Worm (Caenorhabditis elegans) whole organism, L1 larva: ENCODE results near the gene vps-22.
A peak's percentile ranks its signal among the peaks of the same experiment; 100 is the strongest.

Experiments
- C04F5.9 ChIP-seq: sonication (generic microtip); optimal IDR thresholded peaks from 2 replicates; lab custom pipeline; 2016; ENCODE audit warnings: missing genetic modification characterization, missing compliant biosample characterization
- C16A3.4 ChIP-seq: fragments of 150-350 bp; optimal IDR thresholded peaks from 2 replicates; lab custom pipeline; 2014; ENCODE audit warnings: missing biosample characterization, missing genetic modification characterization
- C34B4.2 ChIP-seq: sonication (generic microtip); optimal IDR thresholded peaks from 2 replicates; lab custom pipeline; 2017; ENCODE audit warnings: mild to moderate bottlenecking, missing genetic modification characterization, missing compliant biosample characterization
- F16B12.6 ChIP-seq: fragments of 150-350 bp; optimal IDR thresholded peaks from 2 replicates; lab custom pipeline; 2014; ENCODE audit warnings: missing biosample characterization, missing genetic modification characterization
- blmp-1 ChIP-seq: fragments of 150-350 bp; optimal IDR thresholded peaks from 2 replicates; lab custom pipeline; 2014; ENCODE audit warnings: missing biosample characterization, missing genetic modification characterization
- ceh-82 ChIP-seq, 3 experiments: fragments of 150-350 bp in 1 of 3; sonication (generic microtip) in 2 of 3; optimal IDR thresholded peaks; 2 replicates each; lab custom pipeline; 2014 to 2017; ENCODE audit warnings: missing biosample characterization in 3 of 3, missing genetic modification characterization in 3 of 3
- ceh-90 ChIP-seq: sonication (generic microtip); optimal IDR thresholded peaks from 2 replicates; lab custom pipeline; 2016; ENCODE audit warnings: missing genetic modification characterization, missing compliant biosample characterization
- ces-1 ChIP-seq: fragments of 150-350 bp; optimal IDR thresholded peaks from 2 replicates; lab custom pipeline; 2014; ENCODE audit warnings: missing biosample characterization, missing genetic modification reagents, missing genetic modification characterization
- dpl-1 ChIP-seq, 3 experiments: fragments of 150-350 bp in 2 of 3; sonication (generic microtip) in 1 of 3; optimal IDR thresholded peaks; 2 replicates each; lab custom pipeline; 2014 to 2017; ENCODE audit warnings: missing biosample characterization in 3 of 3, missing genetic modification characterization in 3 of 3, missing genetic modification reagents in 3 of 3
- efl-1 ChIP-seq, 4 experiments: fragments of 150-350 bp; optimal IDR thresholded peaks in 3 of 4; peaks in 1 of 4; 1 replicate in 1 of 4; 2 replicates in 3 of 4; lab custom pipeline; 2014; ENCODE audit warnings: missing biosample characterization in 2 of 4, missing genetic modification characterization in 2 of 4, missing genetic modification reagents in 2 of 4
- elt-2 ChIP-seq: sonication (generic microtip); optimal IDR thresholded peaks from 2 replicates; lab custom pipeline; 2016; ENCODE audit warnings: missing genetic modification characterization, mild to moderate bottlenecking, inconsistent platforms, missing compliant biosample characterization, missing genetic modification reagents
- ets-5 ChIP-seq: fragments of 200-800 bp; sonication (Bioruptor generic); IDR thresholded peaks from 2 replicates; pipeline ENCODE4 v1.3.6; 2022; ENCODE audit warnings: missing genetic modification characterization, missing compliant biosample characterization
- fos-1 ChIP-seq: fragments of 150-350 bp; optimal IDR thresholded peaks from 2 replicates; lab custom pipeline; 2014; ENCODE audit warnings: missing biosample characterization, missing genetic modification characterization
- grh-1 ChIP-seq: fragments of 200-800 bp; sonication (Bioruptor generic); IDR thresholded peaks from 2 replicates; pipeline ENCODE4 v1.3.6; 2022; ENCODE audit warnings: missing genetic modification reagents, missing genetic modification characterization, missing compliant biosample characterization
- hlh-17 ChIP-seq: fragments of 200-800 bp; sonication (Bioruptor generic); optimal IDR thresholded peaks from 2 replicates; lab custom pipeline; 2018; ENCODE audit warnings: missing genetic modification characterization, mild to moderate bottlenecking, missing compliant biosample characterization, moderate library complexity, borderline replicate concordance
- hpl-2 ChIP-seq: fragments of 150-350 bp; optimal IDR thresholded peaks from 2 replicates; lab custom pipeline; 2014; ENCODE audit warnings: missing biosample characterization, missing genetic modification reagents, missing genetic modification characterization
- isw-1 ChIP-seq: fragments of 200-800 bp; sonication (Bioruptor generic); IDR thresholded peaks from 2 replicates; pipeline ENCODE4 v1.3.6; 2022; ENCODE audit warnings: missing genetic modification characterization, missing compliant biosample characterization
- lin-14 ChIP-seq: fragments of 200-800 bp; sonication (Bioruptor generic); optimal IDR thresholded peaks from 2 replicates; lab custom pipeline; 2018; ENCODE audit warnings: mild to moderate bottlenecking, missing genetic modification characterization, moderate library complexity, missing compliant biosample characterization
- lin-35 ChIP-seq, 2 experiments: fragments of 150-350 bp; optimal IDR thresholded peaks; 2 replicates each; lab custom pipeline; 2014; ENCODE audit warnings: missing biosample characterization in 2 of 2, missing genetic modification characterization in 2 of 2, missing genetic modification reagents in 2 of 2
- lin-39 ChIP-seq: fragments of 150-350 bp; optimal IDR thresholded peaks from 2 replicates; lab custom pipeline; 2014; ENCODE audit warnings: missing biosample characterization, missing genetic modification reagents, missing genetic modification characterization
- lir-3 ChIP-seq: sonication (generic microtip); optimal IDR thresholded peaks from 2 replicates; lab custom pipeline; 2016; ENCODE audit warnings: mild to moderate bottlenecking, missing genetic modification characterization, moderate library complexity, missing compliant biosample characterization; ENCODE audit not compliant: poor library complexity
- lsy-2 ChIP-seq, 2 experiments: fragments of 150-350 bp; optimal IDR thresholded peaks; 2 replicates each; lab custom pipeline; 2014; ENCODE audit warnings: missing biosample characterization in 2 of 2, missing genetic modification characterization in 2 of 2
- mdl-1 ChIP-seq, 2 experiments: fragments of 150-350 bp; optimal IDR thresholded peaks; 2 replicates each; lab custom pipeline; 2014 to 2017; ENCODE audit warnings: missing biosample characterization in 2 of 2, missing genetic modification characterization in 2 of 2, inconsistent platforms in 1 of 2
- mef-2 ChIP-seq: fragments of 150-350 bp; optimal IDR thresholded peaks from 2 replicates; lab custom pipeline; 2014; ENCODE audit warnings: missing biosample characterization, missing genetic modification characterization
- nhr-20 ChIP-seq: sonication (generic microtip); optimal IDR thresholded peaks from 2 replicates; lab custom pipeline; 2016; ENCODE audit warnings: mild to moderate bottlenecking, missing genetic modification characterization, missing compliant biosample characterization
- nhr-28 ChIP-seq: fragments of 150-350 bp; optimal IDR thresholded peaks from 2 replicates; lab custom pipeline; 2014; ENCODE audit warnings: missing biosample characterization, missing genetic modification characterization
- nhr-90 ChIP-seq: sonication (generic microtip); optimal IDR thresholded peaks from 2 replicates; lab custom pipeline; 2016; ENCODE audit warnings: mild to moderate bottlenecking, missing genetic modification characterization, missing compliant biosample characterization; ENCODE audit not compliant: poor library complexity
- pax-3 ChIP-seq: fragments of 200-800 bp; sonication (Bioruptor generic); optimal IDR thresholded peaks from 2 replicates; lab custom pipeline; 2018; ENCODE audit warnings: mild to moderate bottlenecking, missing genetic modification characterization, moderate library complexity, missing compliant biosample characterization
- pqm-1 ChIP-seq: sonication (generic microtip); optimal IDR thresholded peaks from 3 replicates; lab custom pipeline; 2017; ENCODE audit warnings: missing biosample characterization, missing genetic modification characterization
- rnt-1 ChIP-seq: sonication (generic microtip); optimal IDR thresholded peaks from 2 replicates; lab custom pipeline; 2016; ENCODE audit warnings: mild to moderate bottlenecking, missing genetic modification characterization, moderate library complexity, missing compliant biosample characterization
- snu-23 ChIP-seq: sonication (generic microtip); optimal IDR thresholded peaks from 2 replicates; lab custom pipeline; 2016; ENCODE audit warnings: missing genetic modification characterization, missing compliant biosample characterization
- sox-4 ChIP-seq: sonication (generic microtip); optimal IDR thresholded peaks from 2 replicates; lab custom pipeline; 2016; ENCODE audit warnings: missing genetic modification characterization, missing compliant biosample characterization
- sup-37 ChIP-seq: fragments of 200-800 bp; sonication (Bioruptor generic); optimal IDR thresholded peaks from 2 replicates; lab custom pipeline; 2018; ENCODE audit warnings: mild to moderate bottlenecking, missing genetic modification characterization, missing compliant biosample characterization
- swsn-7 ChIP-seq: sonication (generic microtip); optimal IDR thresholded peaks from 2 replicates; lab custom pipeline; 2016; ENCODE audit warnings: missing genetic modification characterization, missing compliant biosample characterization
- unc-130 ChIP-seq: fragments of 150-350 bp; optimal IDR thresholded peaks from 2 replicates; lab custom pipeline; 2017; ENCODE audit warnings: missing biosample characterization, missing genetic modification characterization, inconsistent platforms
- unc-30 ChIP-seq: sonication (generic microtip); optimal IDR thresholded peaks from 2 replicates; lab custom pipeline; 2017; ENCODE audit warnings: missing biosample characterization, missing genetic modification characterization
- vab-15 ChIP-seq: sonication (generic microtip); optimal IDR thresholded peaks from 2 replicates; lab custom pipeline; 2017; ENCODE audit warnings: missing genotype, mild to moderate bottlenecking, missing genetic modification characterization, missing compliant biosample characterization
- xbp-1 ChIP-seq: sonication (generic microtip); optimal IDR thresholded peaks from 2 replicates; lab custom pipeline; 2016; ENCODE audit warnings: missing genetic modification characterization, missing compliant biosample characterization
- zag-1 ChIP-seq: fragments of 150-350 bp; optimal IDR thresholded peaks from 2 replicates; lab custom pipeline; 2014; ENCODE audit warnings: missing biosample characterization, missing genetic modification characterization
- zip-4 ChIP-seq: fragments of 200-800 bp; sonication (Bioruptor generic); optimal IDR thresholded peaks from 2 replicates; lab custom pipeline; 2018; ENCODE audit warnings: mild to moderate bottlenecking, missing genetic modification characterization, moderate library complexity, missing compliant biosample characterization

vps-22 gene

DNA sequence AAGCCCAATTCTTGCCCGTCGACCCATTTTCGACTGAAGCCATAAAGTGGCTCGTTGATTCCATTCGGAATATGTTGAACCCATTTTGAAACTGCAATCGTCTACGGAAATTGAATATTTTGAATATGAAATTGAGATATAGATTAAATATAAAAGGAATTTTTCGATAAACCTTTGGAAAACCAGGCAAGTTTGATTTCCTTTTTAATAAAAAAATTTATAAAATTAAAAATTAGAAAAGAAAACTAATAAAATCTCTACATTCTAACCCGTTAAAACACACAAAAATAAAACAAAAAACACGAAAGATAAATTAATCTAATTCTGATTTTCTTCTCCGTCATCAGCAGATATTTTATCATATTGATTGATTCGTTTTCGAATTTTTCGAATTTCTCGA is 44.6 kb upstream of the vps-22 start, which contains the start of gene R144.12:
Gene R144.12, minus strand, starts transcription at position 101 of the 400 bp plus-strand sequence.
- TF ChIP-seq nhr-90 (tag; lab: Kevin White, UChicago) (no peak), C16A3.4 (tag; lab: Kevin White, UChicago) (no peak), nhr-28 (tag; lab: Kevin White, UChicago) (no peak), ceh-90 (tag; lab: Kevin White, UChicago) (no peak), efl-1 (optimal IDR thresholded peaks at IDR 0.05; lab: Kevin White, UChicago) (no peak), efl-1 (GFP tag; optimal IDR thresholded peaks at IDR 0.05 in 1 of 2; lab: Kevin White, UChicago) (no peak), grh-1 (GFP tag; lab: Robert Waterston, UW) (no peak), dpl-1 (GFP tag; optimal IDR thresholded peaks at IDR 0.05; lab: Kevin White, UChicago) (no peak), sox-4 (no peak), unc-30 (tag; lab: Kevin White, UChicago) (no peak), lir-3 (tag; lab: Kevin White, UChicago) (no peak), lin-39 (tag; lab: Kevin White, UChicago) (no peak), pqm-1 (tag; lab: Kevin White, UChicago) (no peak), elt-2 (tag; lab: Kevin White, UChicago) (no peak), ceh-82 (tag; optimal IDR thresholded peaks at IDR 0.05; lab: Kevin White, UChicago) (no peak), zip-4 (GFP tag; lab: Kevin White, UChicago) (no peak), ets-5 (no peak), lsy-2 (tag; optimal IDR thresholded peaks at IDR 0.05; lab: Kevin White, UChicago) (no peak), hpl-2 (GFP tag; lab: Kevin White, UChicago) (no peak), C34B4.2 (tag; lab: Kevin White, UChicago) (no peak), C04F5.9 (tag; lab: Kevin White, UChicago) (no peak)

DNA sequence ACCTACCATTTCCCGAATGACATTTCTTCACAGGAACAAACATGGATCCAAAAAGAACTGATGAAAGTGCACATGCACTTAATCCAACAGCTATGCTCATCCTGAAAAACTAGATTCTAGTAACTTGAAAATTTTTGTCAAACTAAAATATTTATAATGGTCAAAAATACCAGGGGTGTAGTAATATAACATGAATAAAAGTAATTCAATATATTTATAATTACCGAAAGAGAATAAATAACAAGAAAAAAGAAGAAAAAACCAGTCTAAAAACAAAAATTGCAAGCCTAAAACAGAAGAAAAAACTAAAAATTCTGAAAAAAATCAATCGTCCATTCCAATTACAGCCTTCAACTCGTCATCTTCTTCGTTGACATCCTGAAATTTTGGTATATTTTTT is 42.3 kb upstream of the vps-22 start, which contains the start of gene R144.6:
Gene R144.6, minus strand, starts transcription at position 101 of the 400 bp plus-strand sequence.
- TF ChIP-seq F16B12.6 (tag; lab: Kevin White, UChicago) (no peak), dpl-1 (GFP tag; optimal IDR thresholded peaks at IDR 0.05; lab: Kevin White, UChicago) (no peak), sup-37 (GFP tag; lab: Kevin White, UChicago) (no peak), swsn-7 (tag; lab: Kevin White, UChicago) (no peak), efl-1 (optimal IDR thresholded peaks at IDR 0.05; lab: Kevin White, UChicago) (no peak), efl-1 (GFP tag; optimal IDR thresholded peaks at IDR 0.05 in 1 of 2; lab: Kevin White, UChicago) (peak in 1 of 2 experiments; percentile 9), zag-1 (tag; lab: Kevin White, UChicago) (no peak), grh-1 (GFP tag; lab: Robert Waterston, UW) (no peak)

DNA sequence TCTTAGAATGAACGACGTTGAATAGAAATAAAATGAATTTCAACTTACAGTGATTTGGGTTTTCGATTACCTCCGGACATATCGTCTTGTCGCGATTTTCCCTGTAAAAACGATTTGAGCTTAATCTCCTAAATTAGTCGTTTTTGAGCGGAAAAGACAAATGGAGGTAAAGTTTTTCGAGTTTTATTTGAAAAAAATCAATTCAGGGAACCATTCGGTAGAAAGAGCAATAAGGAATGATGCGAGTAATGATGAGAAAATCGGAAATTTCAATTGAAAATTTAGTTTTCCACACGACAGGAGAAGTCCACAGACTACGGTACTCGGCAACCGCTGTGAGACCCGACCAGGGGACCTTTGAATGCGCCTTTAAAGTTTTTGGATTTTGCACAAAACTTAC is 39.9 kb upstream of the vps-22 start, which contains the start of gene R144.10:
Gene R144.10, minus strand, starts transcription at position 101 of the 400 bp plus-strand sequence.
- no peak for TF ChIP-seq mdl-1 (tag; optimal IDR thresholded peaks at IDR 0.05; lab: Kevin White, UChicago)
- TF ChIP-seq vab-15 = no peak
- no peak for TF ChIP-seq nhr-20 (tag; lab: Kevin White, UChicago)
- no peak for TF ChIP-seq nhr-28 (tag; lab: Kevin White, UChicago)
- TF ChIP-seq ceh-90 (tag; lab: Kevin White, UChicago) = no peak
- no peak for TF ChIP-seq F16B12.6 (tag; lab: Kevin White, UChicago)
- no peak for TF ChIP-seq unc-130 (tag; lab: Kevin White, UChicago)
- TF ChIP-seq snu-23 = no peak
- TF ChIP-seq lir-3 (tag; lab: Kevin White, UChicago) = no peak
- no peak for TF ChIP-seq pax-3
- TF ChIP-seq mef-2 = no peak
- no peak for TF ChIP-seq efl-1 (optimal IDR thresholded peaks at IDR 0.05; lab: Kevin White, UChicago)
- no peak for TF ChIP-seq efl-1 (GFP tag; optimal IDR thresholded peaks at IDR 0.05 in 1 of 2; lab: Kevin White, UChicago)
- TF ChIP-seq isw-1 (GFP tag; lab: Robert Waterston, UW) = no peak

DNA sequence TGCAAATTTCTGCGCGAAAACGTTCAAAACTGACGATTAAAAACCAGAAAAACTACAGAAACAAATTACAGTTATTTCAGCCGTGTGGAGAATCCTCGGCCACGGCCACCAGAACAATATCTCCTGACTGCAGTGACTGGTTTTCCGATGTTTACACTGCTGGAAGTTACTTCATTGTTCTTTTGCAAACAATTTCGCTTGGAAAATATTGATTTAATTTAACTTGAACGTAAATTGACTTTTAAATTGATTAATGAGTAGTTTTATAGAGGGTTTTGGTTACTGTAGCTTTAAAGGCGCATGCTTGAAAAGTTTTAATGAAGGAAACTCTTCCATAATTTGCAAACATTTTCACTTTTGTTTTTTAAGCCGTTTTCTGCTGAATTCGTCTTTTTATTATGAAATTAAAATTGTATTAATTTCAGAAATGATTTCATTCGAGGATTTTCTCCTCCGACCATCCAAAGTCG is 36.7 kb upstream of the vps-22 start, which contains the start of gene smcr-8:
Gene smcr-8, plus strand, starts transcription at position 420 of the 470 bp plus-strand sequence.
- TF ChIP-seq efl-1 (optimal IDR thresholded peaks at IDR 0.05; lab: Kevin White, UChicago) = no peak
- peak; percentile 39 to 58 for TF ChIP-seq efl-1 (GFP tag; optimal IDR thresholded peaks at IDR 0.05 in 1 of 2; lab: Kevin White, UChicago)
- no peak for TF ChIP-seq lin-14 (GFP tag; lab: Kevin White, UChicago)
- TF ChIP-seq dpl-1 (GFP tag; optimal IDR thresholded peaks at IDR 0.05; lab: Kevin White, UChicago) = peak in 1 of 3 experiments; percentile 14
- TF ChIP-seq lin-35 (GFP tag; optimal IDR thresholded peaks at IDR 0.05; lab: Kevin White, UChicago) = peak in 1 of 2 experiments; percentile 2
- TF ChIP-seq fos-1 (tag; lab: Kevin White, UChicago) = no peak
- peak; percentile 23 for TF ChIP-seq ceh-90 (tag; lab: Kevin White, UChicago)
- TF ChIP-seq lsy-2 (tag; optimal IDR thresholded peaks at IDR 0.05; lab: Kevin White, UChicago) = peak in 1 of 2 experiments; percentile 28
- TF ChIP-seq blmp-1 (tag; lab: Kevin White, UChicago) = no peak
- no peak for TF ChIP-seq F16B12.6 (tag; lab: Kevin White, UChicago)
- no peak for TF ChIP-seq xbp-1 (tag; lab: Kevin White, UChicago)
- no peak for TF ChIP-seq hlh-17 (GFP tag; lab: Kevin White, UChicago)
- TF ChIP-seq rnt-1 (tag; lab: Kevin White, UChicago) = peak; percentile 27
- no peak for TF ChIP-seq ces-1 (GFP tag; lab: Kevin White, UChicago)
